Fruit fly (Drosophila melanogaster): Measurements from ENCODE around the gene Pfdn1.

The Pfdn1 gene

DNA sequence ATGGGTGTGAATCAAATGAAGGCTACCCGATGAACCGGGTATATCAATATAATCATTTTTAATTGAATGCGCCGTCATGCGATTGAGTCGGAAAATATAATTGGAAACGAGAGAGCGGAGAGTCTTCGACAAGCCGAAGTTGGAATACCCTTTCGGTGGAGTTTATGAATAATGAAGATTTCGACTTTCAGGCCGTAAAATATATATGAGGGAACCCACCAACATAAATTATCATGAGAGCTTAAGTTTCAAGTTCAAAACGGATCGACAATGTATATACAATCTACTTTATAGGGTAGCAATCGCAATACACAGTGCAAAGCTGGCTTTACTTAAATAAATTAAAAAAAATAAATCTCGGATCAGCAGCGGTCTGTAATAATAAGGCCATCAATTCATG, 37.0 kb upstream of the Pfdn1 start:
- TF ChIP-seq Spps (tag; optimal IDR thresholded peaks at IDR 0.05) (no peak), D19A (tag; optimal IDR thresholded peaks at IDR 0.05) (peak; percentile 67), Med (GFP tag) (peak; percentile 3), bigmax (GFP tag; optimal IDR thresholded peaks at IDR 0.05) (no peak), Dll (GFP tag; IDR thresholded peaks at IDR 0.05; ENCODE audit: partially characterized antibody) (no peak), sens (GFP tag) (peak; percentile 42), CG15011 (GFP tag; optimal IDR thresholded peaks at IDR 0.05) (no peak), CG10543 (GFP tag; optimal IDR thresholded peaks at IDR 0.05) (no peak), prd (optimal IDR thresholded peaks at IDR 0.05) (no peak), prd (GFP tag; IDR thresholded peaks at IDR 0.05) (0 out of 3 replicates have a peak, but pooled peaks have one; percentile 15), shn (GFP tag; optimal IDR thresholded peaks at IDR 0.05) (no peak), CG12071 (GFP tag; optimal IDR thresholded peaks at IDR 0.05) (no peak), CG8359 (GFP tag; optimal IDR thresholded peaks at IDR 0.05; ENCODE audit: borderline replicate concordance) (no peak), CG8944 (GFP tag; optimal IDR thresholded peaks at IDR 0.05) (no peak), Kr (GFP tag; optimal IDR thresholded peaks at IDR 0.05) (no peak), en (GFP tag; optimal IDR thresholded peaks at IDR 0.05) (no peak), Drgx (GFP tag; IDR thresholded peaks at IDR 0.05) (peak; percentile 45; the same call in 1 of the 2 replicates), pros (GFP tag; optimal IDR thresholded peaks at IDR 0.05) (no peak), dmrt11E (tag; optimal IDR thresholded peaks at IDR 0.05) (no peak), row (GFP tag; IDR thresholded peaks at IDR 0.05) (peak; percentile 34; the same call in 2 of the 3 replicates), CG18011 (GFP tag; optimal IDR thresholded peaks at IDR 0.05) (no peak)

DNA sequence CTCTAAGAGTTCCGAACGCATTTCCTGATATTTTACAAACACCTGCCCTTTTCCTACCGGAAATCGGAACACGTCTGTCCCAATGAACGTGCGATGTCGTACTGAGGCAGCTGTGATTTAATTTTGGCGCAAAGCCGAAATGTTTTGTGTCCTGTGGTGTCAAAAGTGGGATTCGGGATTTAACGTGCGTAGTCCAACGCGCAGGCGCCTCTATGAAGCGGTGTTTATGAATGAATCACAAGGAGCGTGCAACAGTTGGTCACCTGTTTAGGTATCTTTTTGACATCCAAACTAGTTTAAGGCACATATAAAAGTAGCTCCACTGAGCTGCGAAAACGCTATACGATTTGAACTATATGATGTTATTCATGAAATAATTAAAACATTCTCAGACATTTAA, 34.5 kb upstream of the Pfdn1 start, which contains the start of gene CG9109:
Gene CG9109 (minus strand): TSS at position 80 of the 400 bp plus-strand sequence.
- TF ChIP-seq ewg (GFP tag; optimal IDR thresholded peaks at IDR 0.05), result peak; percentile 55
- TF ChIP-seq scrt (GFP tag; optimal IDR thresholded peaks at IDR 0.05), result peak; percentile 77
- TF ChIP-seq sr (GFP tag; IDR thresholded peaks at IDR 0.05), result no peak

DNA sequence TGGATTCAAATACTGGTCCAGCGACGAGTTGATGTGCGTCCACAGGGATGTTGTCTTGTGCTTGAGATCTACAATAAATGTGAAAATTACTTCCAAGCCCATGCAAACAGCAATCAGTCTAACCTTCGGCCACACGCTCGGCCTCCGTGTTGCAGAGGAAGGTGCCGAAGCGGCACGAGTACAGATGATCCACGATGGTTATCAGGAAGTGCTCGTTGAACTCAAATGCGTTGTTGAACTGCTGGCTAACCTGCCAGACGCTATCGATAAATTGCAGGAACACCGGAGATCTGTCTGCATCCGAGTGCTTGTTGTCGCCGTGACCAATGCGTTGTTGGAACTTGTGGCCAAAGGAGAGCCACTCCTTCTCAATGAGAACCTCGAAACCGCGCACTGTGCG, 33.7 kb upstream of the Pfdn1 start:
- TF ChIP-seq CG10462 (GFP tag; optimal IDR thresholded peaks at IDR 0.05), result no peak
- no peak for TF ChIP-seq CG15269 (tag; optimal IDR thresholded peaks at IDR 0.05)
- TF ChIP-seq lola (GFP tag; optimal IDR thresholded peaks at IDR 0.05), result no peak
- TF ChIP-seq fd3F (GFP tag; optimal IDR thresholded peaks at IDR 0.05), result no peak
- no peak for TF ChIP-seq lov (optimal IDR thresholded peaks at IDR 0.05)
- TF ChIP-seq lov (GFP tag; IDR thresholded peaks at IDR 0.05), result no peak
- no peak for TF ChIP-seq YL-1 (GFP tag; optimal IDR thresholded peaks at IDR 0.05)
- no peak for TF ChIP-seq CG33213 (GFP tag; optimal IDR thresholded peaks at IDR 0.05)
- TF ChIP-seq Atf-2 (GFP tag; optimal IDR thresholded peaks at IDR 0.05), result no peak
- no peak for TF ChIP-seq fd64A (GFP tag; optimal IDR thresholded peaks at IDR 0.05)
- TF ChIP-seq CG7372 (GFP tag; IDR thresholded peaks at IDR 0.05), result no peak
- no peak for TF ChIP-seq Dip3 (GFP tag; optimal IDR thresholded peaks at IDR 0.05)
- no peak for TF ChIP-seq nau (GFP tag; optimal IDR thresholded peaks at IDR 0.05)
- no peak for TF ChIP-seq pho (GFP tag; optimal IDR thresholded peaks at IDR 0.05)
- TF ChIP-seq Dref (GFP tag; IDR thresholded peaks at IDR 0.05), result no peak

Measured in whole organism, embryonic.